Worm (Caenorhabditis elegans): ENCODE measurements around the gene srz-99.

srz-99 gene

ce11 chrV:16746231-16746990 is 16.4 kb downstream of the srz-99 start, which contains the start of gene gyg-2 (continued):
- no peak for TF ChIP-seq ceh-30 (tag; optimal IDR thresholded peaks at IDR 0.05)
- TF ChIP-seq nfya-1 (tag; optimal IDR thresholded peaks at IDR 0.05), result no peak
- TF ChIP-seq hlh-13 (GFP tag; optimal IDR thresholded peaks at IDR 0.05), result no peak
- no peak for TF ChIP-seq madf-2 (tag; optimal IDR thresholded peaks at IDR 0.05)
- TF ChIP-seq ceh-34 (tag; optimal IDR thresholded peaks at IDR 0.05), result no peak
- TF ChIP-seq fax-1 (tag; optimal IDR thresholded peaks at IDR 0.05), result no peak
- TF ChIP-seq sdc-2 (tag; optimal IDR thresholded peaks at IDR 0.05), result no peak
- no peak for TF ChIP-seq che-1 (tag; optimal IDR thresholded peaks at IDR 0.05)
- TF ChIP-seq ceh-14 (tag; optimal IDR thresholded peaks at IDR 0.05), result peak; percentile 7
- TF ChIP-seq dve-1 (tag; optimal IDR thresholded peaks at IDR 0.05), result no peak
- TF ChIP-seq ets-4 (tag; optimal IDR thresholded peaks at IDR 0.05), result no peak
- TF ChIP-seq lim-6 (tag; optimal IDR thresholded peaks at IDR 0.05), result no peak
- TF ChIP-seq F13H6.1 (tag; optimal IDR thresholded peaks at IDR 0.05), result no peak
- TF ChIP-seq pha-2 (tag; optimal IDR thresholded peaks at IDR 0.05), result no peak
- TF ChIP-seq nhr-232 (tag; optimal IDR thresholded peaks at IDR 0.05), result no peak
- TF ChIP-seq K02D7.2 (tag; optimal IDR thresholded peaks at IDR 0.05), result no peak
- TF ChIP-seq unc-86 (tag; optimal IDR thresholded peaks at IDR 0.05), result no peak
- peak; percentile 24 for TF ChIP-seq elt-2 (tag; optimal IDR thresholded peaks at IDR 0.05)
- no peak for TF ChIP-seq hlh-8 (tag; optimal IDR thresholded peaks at IDR 0.05)
- TF ChIP-seq npax-4 (tag; optimal IDR thresholded peaks at IDR 0.05), result no peak
- no peak for TF ChIP-seq dmd-4 (tag; optimal IDR thresholded peaks at IDR 0.05; ENCODE audit: borderline replicate concordance)
- no peak for TF ChIP-seq C38D4.7 (GFP tag; optimal IDR thresholded peaks at IDR 0.05)
- TF ChIP-seq ceh-24 (tag; optimal IDR thresholded peaks at IDR 0.05), result no peak
- no peak for TF ChIP-seq ceh-9 (tag; optimal IDR thresholded peaks at IDR 0.05)
- TF ChIP-seq lin-11 (tag; optimal IDR thresholded peaks at IDR 0.05), result no peak
- TF ChIP-seq ceh-2 (tag; optimal IDR thresholded peaks at IDR 0.05), result peak; percentile 33
- TF ChIP-seq Y22D7AL.16 (tag; optimal IDR thresholded peaks at IDR 0.05), result no peak
- TF ChIP-seq zip-5 (tag; optimal IDR thresholded peaks at IDR 0.05), result peak; percentile 53
- TF ChIP-seq pros-1 (tag; optimal IDR thresholded peaks at IDR 0.05), result no peak
- no peak for TF ChIP-seq pat-9 (tag; optimal IDR thresholded peaks at IDR 0.05)
- peak; percentile 13 for TF ChIP-seq tbx-2 (tag; optimal IDR thresholded peaks at IDR 0.05)
- no peak for TF ChIP-seq ceh-22 (tag; optimal IDR thresholded peaks at IDR 0.05)
- peak; percentile 17 for TF ChIP-seq C08G9.2 (tag; optimal IDR thresholded peaks at IDR 0.05)
- no peak for TF ChIP-seq hlh-30 (tag; optimal IDR thresholded peaks at IDR 0.05; ENCODE audit: insufficient read depth)
- TF ChIP-seq gmeb-2 (tag; optimal IDR thresholded peaks at IDR 0.05), result no peak
- no peak for TF ChIP-seq unc-42 (tag; optimal IDR thresholded peaks at IDR 0.05)
- no peak for TF ChIP-seq elt-4 (tag; optimal IDR thresholded peaks at IDR 0.05)

- TF ChIP-seq lim-6 (tag; optimal IDR thresholded peaks at IDR 0.05) (no peak), mec-3 (tag; optimal IDR thresholded peaks at IDR 0.05; ENCODE audit: borderline replicate concordance) (no peak), ama-1 (optimal IDR thresholded peaks at IDR 0.05) (no peak), fax-1 (tag; optimal IDR thresholded peaks at IDR 0.05) (no peak), gmeb-2 (tag; optimal IDR thresholded peaks at IDR 0.05) (no peak), nhr-11 (tag; optimal IDR thresholded peaks at IDR 0.05) (no peak), pag-3 (tag; optimal IDR thresholded peaks at IDR 0.05; ENCODE audit: borderline replicate concordance) (no peak), hlh-8 (tag; optimal IDR thresholded peaks at IDR 0.05) (no peak), nhr-232 (tag; optimal IDR thresholded peaks at IDR 0.05) (no peak), fkh-10 (GFP tag; optimal IDR thresholded peaks at IDR 0.05) (no peak), ceh-34 (tag; optimal IDR thresholded peaks at IDR 0.05) (no peak), zip-5 (tag; optimal IDR thresholded peaks at IDR 0.05) (no peak), ceh-24 (tag; optimal IDR thresholded peaks at IDR 0.05) (no peak), T23F11.4 (GFP tag; optimal IDR thresholded peaks at IDR 0.05) (no peak), ztf-16 (tag; optimal IDR thresholded peaks at IDR 0.05) (no peak), sdc-2 (tag; optimal IDR thresholded peaks at IDR 0.05) (no peak)
Observed at ce11 chrV:16747031-16747672, 17.1 kb downstream of the srz-99 start, which contains the start of gene dkf-2. Gene dkf-2, plus strand, starts transcription at chrV:16747622.
